Fruit fly (Drosophila melanogaster) whole organism: ENCODE measurements around the gene sol.

Experiments
- CG8478 ChIP-seq: fragments of >200 bp; optimal IDR thresholded peaks from 2 replicates; lab custom pipeline; 2018; ENCODE audit warnings: inconsistent platforms
- psq ChIP-seq: fragments of >200 bp; optimal IDR thresholded peaks from 2 replicates; lab custom pipeline; 2017
- usp ChIP-seq: fragments of >200 bp; optimal IDR thresholded peaks from 2 replicates; lab custom pipeline; 2017; ENCODE audit warnings: missing biosample characterization, missing genetic modification characterization, mixed read lengths

dm6 chrX:21322289-21322981 is 27.6 kb upstream of the sol start:
- TF ChIP-seq CG8478 (lab: Kevin White, UChicago) (no peak), psq (lab: Kevin White, UChicago) (no peak), usp (GFP tag; lab: Kevin White, UChicago) (no peak)
